Worm (Caenorhabditis elegans): Measurements from ENCODE around the gene mtm-5.

The mtm-5 gene

DNA sequence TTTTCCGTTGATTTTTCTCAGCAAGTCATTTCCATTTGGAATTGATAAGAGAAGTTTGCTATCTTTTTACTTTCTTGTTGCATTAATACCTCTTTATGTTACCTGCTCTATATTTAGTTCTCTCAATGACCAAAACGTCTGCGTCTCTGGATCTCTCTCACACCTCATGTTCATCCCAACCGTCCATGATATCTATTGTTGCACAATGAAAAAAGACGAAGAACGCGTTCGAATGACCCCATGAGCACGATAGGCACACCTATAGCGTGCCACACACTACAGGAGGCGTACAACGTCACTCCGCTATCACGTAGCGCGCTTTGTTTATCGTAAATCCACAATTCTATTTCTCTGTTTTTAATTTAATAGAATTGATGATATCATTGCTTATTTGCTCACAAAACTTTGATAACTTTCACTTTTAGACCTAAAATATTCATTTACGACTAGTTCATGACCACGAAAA lies 36.0 kb upstream of the mtm-5 start, which contains the start of gene Y34B4A.2:
Gene Y34B4A.2 (plus strand): TSS at position 328 of the 466 bp plus-strand sequence.
- TF ChIP-seq ceh-39 (tag; optimal IDR thresholded peaks at IDR 0.05) (no peak), cnd-1 (tag; optimal IDR thresholded peaks at IDR 0.05) (peak; percentile 27), nhr-2 (tag; optimal IDR thresholded peaks at IDR 0.05) (peak; percentile 8), lin-13 (tag; optimal IDR thresholded peaks at IDR 0.05) (peak; percentile 23), unc-39 (tag; optimal IDR thresholded peaks at IDR 0.05) (no peak), elt-3 (tag; optimal IDR thresholded peaks at IDR 0.05) (no peak), mep-1 (tag; optimal IDR thresholded peaks at IDR 0.05) (no peak), ces-1 (GFP tag; optimal IDR thresholded peaks at IDR 0.05) (peak; percentile 74)

DNA sequence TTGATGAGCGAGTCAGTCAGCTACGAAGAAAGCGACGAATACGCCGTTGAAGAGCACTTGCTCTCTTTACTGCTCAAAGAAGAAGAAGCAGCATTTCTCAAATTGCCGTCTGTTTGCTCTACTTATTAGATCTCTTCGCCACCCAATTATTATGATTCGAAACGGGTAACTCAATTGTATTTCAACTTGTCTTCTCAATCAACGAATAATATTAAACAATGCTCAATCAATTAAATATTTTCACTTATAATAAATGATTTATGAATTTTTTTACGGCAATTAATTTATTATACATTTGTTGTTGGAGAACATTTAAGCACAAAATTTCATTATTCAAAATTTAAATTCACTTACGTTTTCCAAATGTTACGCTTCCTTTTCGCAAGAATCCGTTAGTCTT lies 35.0 kb upstream of the mtm-5 start:
- TF ChIP-seq unc-62 (GFP tag; optimal IDR thresholded peaks at IDR 0.05), result no peak
- TF ChIP-seq ces-1 (GFP tag; optimal IDR thresholded peaks at IDR 0.05), result peak; percentile 95
- no peak for TF ChIP-seq drap-1 (GFP tag; optimal IDR thresholded peaks at IDR 0.05)
- no peak for TF ChIP-seq ham-2 (GFP tag; optimal IDR thresholded peaks at IDR 0.05)
- no peak for TF ChIP-seq ztf-11 (tag; optimal IDR thresholded peaks at IDR 0.05)
- no peak for TF ChIP-seq elt-1 (tag; optimal IDR thresholded peaks at IDR 0.05; ENCODE audit: borderline replicate concordance, insufficient read depth)
- no peak for TF ChIP-seq sptf-1 (tag; optimal IDR thresholded peaks at IDR 0.05)

DNA sequence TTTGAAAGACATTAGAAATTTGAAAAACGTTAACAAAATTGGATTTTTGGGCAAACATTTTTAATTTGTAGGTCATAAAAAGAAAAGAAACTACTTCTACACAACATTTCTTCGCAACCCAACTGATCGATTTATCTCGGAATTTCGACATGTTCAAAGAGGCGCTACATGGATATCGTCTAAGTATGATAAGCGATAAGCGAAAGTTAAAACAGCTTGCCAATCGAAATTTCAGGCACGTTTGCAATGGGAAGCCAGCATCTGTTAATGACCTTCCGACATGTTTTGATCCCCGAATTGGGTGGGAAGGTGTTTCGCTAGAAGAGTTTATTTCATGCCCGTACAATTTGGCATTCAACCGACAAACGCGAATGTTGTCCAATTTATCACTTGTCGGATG lies 33.6 kb upstream of the mtm-5 start:
- TF ChIP-seq ceh-43 (GFP tag; optimal IDR thresholded peaks at IDR 0.05) (no peak), lin-32 (GFP tag; optimal IDR thresholded peaks at IDR 0.05) (no peak), lin-13 (tag; optimal IDR thresholded peaks at IDR 0.05) (no peak), flh-1 (GFP tag; optimal IDR thresholded peaks at IDR 0.05) (no peak), nhr-2 (tag; optimal IDR thresholded peaks at IDR 0.05) (no peak), nhr-76 (tag; optimal IDR thresholded peaks at IDR 0.05) (no peak)

DNA sequence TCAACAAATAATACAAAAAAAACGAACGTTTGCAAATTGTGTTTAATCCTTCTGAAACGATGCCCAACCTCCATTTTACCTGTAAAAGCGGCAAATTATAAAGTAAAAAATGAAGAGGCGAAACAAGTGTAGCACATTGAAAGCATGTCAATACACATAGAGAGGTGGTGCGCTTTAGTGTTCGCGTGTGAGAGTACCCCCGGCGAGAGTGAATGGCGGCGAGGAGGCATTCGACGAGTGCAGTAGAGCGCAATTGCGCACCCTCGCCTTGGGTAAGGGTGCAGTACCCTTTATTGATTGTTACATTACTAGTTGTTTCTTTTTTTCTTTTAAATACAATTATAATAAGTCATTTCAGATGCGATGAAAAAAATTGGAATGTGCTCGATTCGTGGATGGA lies 32.0 kb upstream of the mtm-5 start, which contains the start of gene hst-6:
Gene hst-6 (plus strand): TSS at position 353 of the 400 bp plus-strand sequence.
- TF ChIP-seq sptf-1 (tag; optimal IDR thresholded peaks at IDR 0.05), result peak; percentile 77
- peak; percentile 60 for TF ChIP-seq lsy-2 (tag; optimal IDR thresholded peaks at IDR 0.05)
- TF ChIP-seq unc-39 (tag; optimal IDR thresholded peaks at IDR 0.05), result no peak
- no peak for TF ChIP-seq zip-8 (tag; optimal IDR thresholded peaks at IDR 0.05)
- peak; percentile 85 for TF ChIP-seq pha-4 (tag; optimal IDR thresholded peaks at IDR 0.05)
- TF ChIP-seq ham-2 (GFP tag; optimal IDR thresholded peaks at IDR 0.05), result peak; percentile 60
- TF ChIP-seq flh-1 (GFP tag; optimal IDR thresholded peaks at IDR 0.05), result no peak
- peak; percentile 38 for TF ChIP-seq nhr-2 (tag; optimal IDR thresholded peaks at IDR 0.05)
- peak; percentile 40 for TF ChIP-seq hlh-1 (tag; optimal IDR thresholded peaks at IDR 0.05)
- no peak for TF ChIP-seq snpc-4 (tag; optimal IDR thresholded peaks at IDR 0.05)
- TF ChIP-seq unc-62 (GFP tag; optimal IDR thresholded peaks at IDR 0.05), result peak; percentile 33
- peak; percentile 43 for TF ChIP-seq cnd-1 (tag; optimal IDR thresholded peaks at IDR 0.05)
- no peak for TF ChIP-seq sem-2 (GFP tag; optimal IDR thresholded peaks at IDR 0.05)
- TF ChIP-seq ceh-39 (tag; optimal IDR thresholded peaks at IDR 0.05), result peak; percentile 43
- TF ChIP-seq elt-3 (tag; optimal IDR thresholded peaks at IDR 0.05), result no peak
- no peak for TF ChIP-seq blmp-1 (tag; optimal IDR thresholded peaks at IDR 0.05)
- no peak for TF ChIP-seq mab-5 (tag; optimal IDR thresholded peaks at IDR 0.05)
- TF ChIP-seq M03D4.4 (tag; optimal IDR thresholded peaks at IDR 0.05), result peak; percentile 12
- TF ChIP-seq tbx-8 (GFP tag; optimal IDR thresholded peaks at IDR 0.05), result no peak
- TF ChIP-seq ceh-83 (GFP tag; optimal IDR thresholded peaks at IDR 0.05), result no peak
- peak; percentile 84 for TF ChIP-seq mep-1 (tag; optimal IDR thresholded peaks at IDR 0.05)
- peak; percentile 59 for TF ChIP-seq nhr-237 (tag; optimal IDR thresholded peaks at IDR 0.05)
- no peak for TF ChIP-seq nhr-28 (tag; optimal IDR thresholded peaks at IDR 0.05)
- TF ChIP-seq ztf-11 (tag; optimal IDR thresholded peaks at IDR 0.05), result peak; percentile 75
- TF ChIP-seq ceh-43 (GFP tag; optimal IDR thresholded peaks at IDR 0.05), result no peak
- peak; percentile 76 for TF ChIP-seq mls-2 (tag; optimal IDR thresholded peaks at IDR 0.05)
- no peak for TF ChIP-seq nhr-12 (tag; optimal IDR thresholded peaks at IDR 0.05)
- TF ChIP-seq drap-1 (GFP tag; optimal IDR thresholded peaks at IDR 0.05), result peak; percentile 10
- TF ChIP-seq unc-120 (tag; optimal IDR thresholded peaks at IDR 0.05; ENCODE audit: poor library complexity, severe bottlenecking), result no peak
- TF ChIP-seq lin-13 (tag; optimal IDR thresholded peaks at IDR 0.05), result peak; percentile 65
- TF ChIP-seq bed-3 (GFP tag; optimal IDR thresholded peaks at IDR 0.05), result no peak
- no peak for TF ChIP-seq nhr-76 (tag; optimal IDR thresholded peaks at IDR 0.05)
- TF ChIP-seq ces-1 (GFP tag; optimal IDR thresholded peaks at IDR 0.05), result peak; percentile 40
- TF ChIP-seq lin-32 (GFP tag; optimal IDR thresholded peaks at IDR 0.05), result no peak
- TF ChIP-seq elt-1 (tag; optimal IDR thresholded peaks at IDR 0.05; ENCODE audit: borderline replicate concordance, insufficient read depth), result no peak

Data from whole organism, mixed stage, embryonic.